Fruit fly (Drosophila melanogaster): ENCODE measurements around the gene CG42505.

dm6 chr3R:12049113-12049512 is 17.6 kb upstream of the CG42505 start, which contains the start of gene CG14739:
- TF ChIP-seq toe (GFP tag; optimal IDR thresholded peaks at IDR 0.05) (no peak), CG1620 (GFP tag; optimal IDR thresholded peaks at IDR 0.05) (no peak)
